Worm (Caenorhabditis elegans) whole organism, young adult: Measurements from ENCODE around the gene W02D7.5.
A peak's percentile ranks its signal among the peaks of the same experiment; 100 is the strongest.

ENCODE experiments used
- B0019.2 ChIP-seq: fragments of 200-800 bp; sonication (Bioruptor generic); conservative IDR thresholded peaks from 2 replicates; pipeline ENCODE4 v1.3.6; 2022; ENCODE audit warnings: missing genetic modification reagents, missing genetic modification characterization, missing compliant biosample characterization
- B0336.3 ChIP-seq: fragments of 200-800 bp; sonication (Bioruptor generic); IDR thresholded peaks from 2 replicates; pipeline ENCODE4 v1.3.6; 2022; ENCODE audit warnings: missing genetic modification characterization, missing compliant biosample characterization
- D2030.7 ChIP-seq: fragments of 200-800 bp; sonication (Bioruptor generic); IDR thresholded peaks from 2 replicates; pipeline ENCODE4 v1.3.6; 2022; ENCODE audit warnings: missing genetic modification reagents, missing genetic modification characterization, missing compliant biosample characterization
- F22D6.2 ChIP-seq: sonication (generic microtip); optimal IDR thresholded peaks from 2 replicates; lab custom pipeline; 2016; ENCODE audit warnings: mild to moderate bottlenecking, missing genetic modification characterization, missing compliant biosample characterization
- F57A8.1 ChIP-seq: fragments of 200-800 bp; sonication (Bioruptor generic); optimal IDR thresholded peaks from 2 replicates; lab custom pipeline; 2018; ENCODE audit warnings: mild to moderate bottlenecking, missing genetic modification characterization, moderate library complexity, missing compliant biosample characterization
- F57C9.4 ChIP-seq: sonication (generic microtip); optimal IDR thresholded peaks from 2 replicates; lab custom pipeline; 2017; ENCODE audit warnings: mild to moderate bottlenecking, missing genetic modification characterization, missing compliant biosample characterization
- Y53F4B.3 ChIP-seq: fragments of 200-800 bp; sonication (Bioruptor generic); IDR thresholded peaks from 2 replicates; pipeline ENCODE4 v1.3.6; 2022; ENCODE audit warnings: missing genetic modification reagents, missing genetic modification characterization, missing compliant biosample characterization
- Y79H2A.3 ChIP-seq: fragments of 200-800 bp; sonication (Bioruptor generic); conservative IDR thresholded peaks from 2 replicates; pipeline ENCODE4 v1.3.6; 2022; ENCODE audit warnings: missing genetic modification reagents, missing genetic modification characterization, missing compliant biosample characterization
- akir-1 ChIP-seq: fragments of 200-800 bp; sonication (Bioruptor generic); optimal IDR thresholded peaks from 2 replicates; lab custom pipeline; 2018; ENCODE audit warnings: mild to moderate bottlenecking, missing genetic modification characterization, moderate library complexity, missing compliant biosample characterization
- aptf-2 ChIP-seq: fragments of 200-800 bp; sonication (Bioruptor generic); conservative IDR thresholded peaks from 2 replicates; pipeline ENCODE4 v1.3.6; 2022; ENCODE audit warnings: missing genetic modification reagents, missing genetic modification characterization, missing compliant biosample characterization
- atf-7 ChIP-seq: sonication (generic microtip); optimal IDR thresholded peaks from 2 replicates; lab custom pipeline; 2017; ENCODE audit warnings: mild to moderate bottlenecking, missing genetic modification characterization, missing compliant biosample characterization
- athp-1 ChIP-seq: sonication (generic microtip); optimal IDR thresholded peaks from 2 replicates; lab custom pipeline; 2017; ENCODE audit warnings: mild to moderate bottlenecking, missing genetic modification characterization, missing compliant biosample characterization
- attf-3 ChIP-seq: fragments of 200-800 bp; sonication (Bioruptor generic); conservative IDR thresholded peaks from 2 replicates; pipeline ENCODE4 v1.3.6; 2022; ENCODE audit warnings: missing genetic modification reagents, missing genetic modification characterization, missing compliant biosample characterization
- attf-5 ChIP-seq: fragments of 200-800 bp; sonication (Bioruptor generic); optimal IDR thresholded peaks from 2 replicates; lab custom pipeline; 2018; ENCODE audit warnings: mild to moderate bottlenecking, missing genetic modification characterization, missing compliant biosample characterization
- attf-6 ChIP-seq: fragments of 200-800 bp; sonication (Bioruptor generic); IDR thresholded peaks from 2 replicates; pipeline ENCODE4 v1.3.6; 2022; ENCODE audit warnings: missing genetic modification reagents, missing genetic modification characterization, missing compliant biosample characterization
- cebp-2 ChIP-seq: fragments of 200-800 bp; sonication (Bioruptor generic); IDR thresholded peaks from 2 replicates; pipeline ENCODE4 v1.3.6; 2022; ENCODE audit warnings: missing genetic modification characterization, missing compliant biosample characterization
- ceh-40 ChIP-seq: fragments of 200-800 bp; sonication (Bioruptor generic); IDR thresholded peaks from 2 replicates; pipeline ENCODE4 v1.3.6; 2022; ENCODE audit warnings: missing genetic modification characterization, missing compliant biosample characterization
- ceh-58 ChIP-seq: fragments of 200-800 bp; sonication (Bioruptor generic); IDR thresholded peaks from 2 replicates; pipeline ENCODE4 v1.3.6; 2022; ENCODE audit warnings: missing genetic modification characterization, missing compliant biosample characterization
- dox-1 ChIP-seq: fragments of 200-800 bp; sonication (Bioruptor generic); IDR thresholded peaks from 2 replicates; pipeline ENCODE4 v1.3.6; 2022; ENCODE audit warnings: missing genetic modification reagents, missing genetic modification characterization, missing compliant biosample characterization
- dpl-1 ChIP-seq: fragments of 150-350 bp; optimal IDR thresholded peaks from 2 replicates; lab custom pipeline; 2014; ENCODE audit warnings: missing biosample characterization, missing genetic modification reagents, missing genetic modification characterization
- egl-44 ChIP-seq: fragments of 200-800 bp; sonication (Bioruptor generic); IDR thresholded peaks from 2 replicates; pipeline ENCODE4 v1.3.6; 2022; ENCODE audit warnings: missing genetic modification reagents, missing genetic modification characterization, missing compliant biosample characterization
- egrh-3 ChIP-seq: fragments of 200-800 bp; sonication (Bioruptor generic); IDR thresholded peaks from 2 replicates; pipeline ENCODE4 v1.3.6; 2022; ENCODE audit warnings: missing genetic modification reagents, missing genetic modification characterization, missing compliant biosample characterization
- him-1 ChIP-seq: sonication (generic microtip); optimal IDR thresholded peaks from 2 replicates; lab custom pipeline; 2016; ENCODE audit warnings: missing genotype, missing genetic modification reagents, missing genetic modification characterization, missing compliant biosample characterization
- hlh-12 ChIP-seq: sonication (generic microtip); optimal IDR thresholded peaks from 2 replicates; lab custom pipeline; 2016; ENCODE audit warnings: missing genetic modification characterization, missing compliant biosample characterization
- hsf-1 ChIP-seq: fragments of 200-800 bp; sonication (Bioruptor generic); IDR thresholded peaks from 2 replicates; pipeline ENCODE4 v1.3.6; 2022; ENCODE audit warnings: missing genetic modification reagents, missing genetic modification characterization, missing compliant biosample characterization
- lag-1 ChIP-seq: fragments of 200-800 bp; sonication (Bioruptor generic); IDR thresholded peaks from 2 replicates; pipeline ENCODE4 v1.3.6; 2022; ENCODE audit warnings: missing genetic modification reagents, missing genetic modification characterization, missing compliant biosample characterization
- let-607 ChIP-seq, 2 experiments: fragments of 200-800 bp in 1 of 2; sonication (Bioruptor generic) in 1 of 2; sonication (generic microtip) in 1 of 2; optimal IDR thresholded peaks; 2 replicates each; lab custom pipeline; 2016 to 2018; ENCODE audit warnings: mild to moderate bottlenecking in 2 of 2, missing compliant biosample characterization in 2 of 2, missing genetic modification characterization in 2 of 2, moderate library complexity in 2 of 2, missing genotype in 1 of 2
- lin-26 ChIP-seq: fragments of 200-800 bp; sonication (Bioruptor generic); IDR thresholded peaks from 2 replicates; pipeline ENCODE4 v1.3.6; 2022; ENCODE audit warnings: missing genetic modification reagents, missing genetic modification characterization, missing compliant biosample characterization
- lin-40 ChIP-seq: sonication (generic microtip); optimal IDR thresholded peaks from 2 replicates; lab custom pipeline; 2016; ENCODE audit warnings: missing genetic modification characterization, mild to moderate bottlenecking, missing compliant biosample characterization, missing genotype, missing genetic modification reagents
- lin-54 ChIP-seq: fragments of 200-800 bp; sonication (Bioruptor generic); optimal IDR thresholded peaks from 2 replicates; lab custom pipeline; 2018; ENCODE audit warnings: mild to moderate bottlenecking, missing genetic modification characterization, missing compliant biosample characterization
- lir-1 ChIP-seq: fragments of 200-800 bp; sonication (Bioruptor generic); conservative IDR thresholded peaks from 2 replicates; pipeline ENCODE4 v1.3.6; 2022; ENCODE audit warnings: missing genetic modification reagents, missing genetic modification characterization, missing compliant biosample characterization
- lsl-1 ChIP-seq: fragments of 200-800 bp; sonication (Bioruptor generic); optimal IDR thresholded peaks from 2 replicates; lab custom pipeline; 2018; ENCODE audit warnings: mild to moderate bottlenecking, missing genetic modification characterization, moderate library complexity, missing compliant biosample characterization
- lsy-27 ChIP-seq: sonication (generic microtip); optimal IDR thresholded peaks from 2 replicates; lab custom pipeline; 2017; ENCODE audit warnings: missing genetic modification characterization, mild to moderate bottlenecking, missing compliant biosample characterization, antibody characterized with exemption, missing genotype, borderline replicate concordance; ENCODE audit not compliant: insufficient read depth
- madf-6 ChIP-seq: fragments of 200-800 bp; sonication (Bioruptor generic); IDR thresholded peaks from 2 replicates; pipeline ENCODE4 v1.3.6; 2022; ENCODE audit warnings: missing genetic modification reagents, missing genetic modification characterization, missing compliant biosample characterization
- madf-8 ChIP-seq: fragments of 200-800 bp; sonication (Bioruptor generic); conservative IDR thresholded peaks from 2 replicates; pipeline ENCODE4 v1.3.6; 2022; ENCODE audit warnings: missing genetic modification reagents, missing genetic modification characterization, missing compliant biosample characterization
- mel-28 ChIP-seq: sonication (generic microtip); optimal IDR thresholded peaks from 2 replicates; lab custom pipeline; 2016; ENCODE audit warnings: borderline replicate concordance, mild to moderate bottlenecking, missing genetic modification characterization, missing compliant biosample characterization
- mxl-1 ChIP-seq: sonication (generic microtip); optimal IDR thresholded peaks from 2 replicates; lab custom pipeline; 2016; ENCODE audit warnings: missing genetic modification characterization, missing compliant biosample characterization
- nfyb-1 ChIP-seq: fragments of 200-800 bp; sonication (Bioruptor generic); IDR thresholded peaks from 2 replicates; pipeline ENCODE4 v1.3.6; 2022; ENCODE audit warnings: missing genetic modification reagents, missing genetic modification characterization, missing compliant biosample characterization
- nhr-179 ChIP-seq: sonication (generic microtip); optimal IDR thresholded peaks from 2 replicates; lab custom pipeline; 2016; ENCODE audit warnings: mild to moderate bottlenecking, missing genetic modification characterization, missing compliant biosample characterization
- repo-1 ChIP-seq: sonication (generic microtip); optimal IDR thresholded peaks from 2 replicates; lab custom pipeline; 2017; ENCODE audit warnings: mild to moderate bottlenecking, missing genetic modification characterization, missing compliant biosample characterization
- rpc-1 ChIP-seq, 2 experiments: fragments of 150-350 bp in 1 of 2; sonication (generic microtip) in 1 of 2; optimal IDR thresholded peaks; 2 replicates each; lab custom pipeline; 2014 to 2018; ENCODE audit warnings: missing biosample characterization in 1 of 2, missing genetic modification characterization in 1 of 2, missing genetic modification reagents in 1 of 2, missing genotype in 1 of 2
- sea-2 ChIP-seq: fragments of 200-800 bp; sonication (Bioruptor generic); IDR thresholded peaks from 2 replicates; pipeline ENCODE4 v1.3.6; 2022; ENCODE audit warnings: missing genetic modification characterization, missing compliant biosample characterization
- snpc-3.4 ChIP-seq: sonication (generic microtip); optimal IDR thresholded peaks from 2 replicates; lab custom pipeline; 2017; ENCODE audit warnings: missing genetic modification characterization, mild to moderate bottlenecking, missing compliant biosample characterization, antibody characterized with exemption, moderate library complexity, missing genotype, missing genetic modification reagents
- snpc-4 ChIP-seq, 5 experiments: fragments of 150-350 bp in 1 of 5; sonication (generic microtip) in 4 of 5; optimal IDR thresholded peaks; 2 replicates each; lab custom pipeline; 2014 to 2018; ENCODE audit warnings: missing genetic modification characterization in 5 of 5, missing biosample characterization in 3 of 5, antibody characterized with exemption in 2 of 5, mild to moderate bottlenecking in 2 of 5, missing compliant biosample characterization in 2 of 5, missing genotype in 2 of 5, moderate library complexity in 2 of 5, missing genetic modification reagents in 1 of 5
- tbp1 ChIP-seq: fragments of 200-800 bp; sonication (Bioruptor generic); optimal IDR thresholded peaks from 2 replicates; lab custom pipeline; 2018; ENCODE audit warnings: mild to moderate bottlenecking, missing genetic modification characterization, missing compliant biosample characterization
- ztf-18 ChIP-seq: sonication (generic microtip); optimal IDR thresholded peaks from 2 replicates; lab custom pipeline; 2016; ENCODE audit warnings: missing genotype, mild to moderate bottlenecking, missing genetic modification characterization, missing compliant biosample characterization
- ztf-22 ChIP-seq: fragments of 200-800 bp; sonication (Bioruptor generic); optimal IDR thresholded peaks from 2 replicates; lab custom pipeline; 2018; ENCODE audit warnings: mild to moderate bottlenecking, missing genetic modification characterization, moderate library complexity, missing compliant biosample characterization

The W02D7.5 gene

ce11 chrV:8300935-8301535 is 2.0 kb upstream of the W02D7.5 start, which contains the start of gene W02D7.6:
TSS of gene W02D7.6 (minus strand) at chrV:8301507.
- TF ChIP-seq let-607 (tag; optimal IDR thresholded peaks at IDR 0.05; lab: Kevin White, UChicago) (peak in 1 of 2 experiments; percentile 70), dox-1 (GFP tag; lab: Robert Waterston, UW) (peak; percentile 41; the same call in 1 of the 2 replicates), egl-44 (GFP tag; lab: Robert Waterston, UW) (no peak), madf-6 (peak; percentile 51), F57C9.4 (no peak), akir-1 (GFP tag; lab: Kevin White, UChicago) (no peak), ztf-22 (GFP tag; lab: Kevin White, UChicago) (no peak), atf-7 (tag; lab: Kevin White, UChicago) (no peak), athp-1 (tag; lab: Kevin White, UChicago) (peak; percentile 30), F22D6.2 (tag; lab: Kevin White, UChicago) (no peak), lir-1 (no peak), attf-6 (no peak), cebp-2 (GFP tag; lab: Robert Waterston, UW) (no peak), D2030.7 (0 out of 2 replicates have a peak, but pooled peaks have one; percentile 8), mxl-1 (peak; percentile 24), aptf-2 (no peak), B0336.3 (GFP tag; lab: Robert Waterston, UW) (peak; percentile 77), egrh-3 (GFP tag; lab: Robert Waterston, UW) (no peak), dpl-1 (no peak), lin-54 (GFP tag; lab: Kevin White, UChicago) (peak; percentile 39), him-1 (tag; lab: Kevin White, UChicago) (no peak), madf-8 (GFP tag; lab: Robert Waterston, UW) (no peak), ceh-40 (GFP tag; lab: Robert Waterston, UW) (0 out of 2 replicates have a peak, but pooled peaks have one; percentile 39), lsl-1 (GFP tag; lab: Kevin White, UChicago) (peak; percentile 27), F57A8.1 (no peak), ztf-18 (no peak), Y79H2A.3 (GFP tag; lab: Robert Waterston, UW) (no peak), rpc-1 (optimal IDR thresholded peaks at IDR 0.05; lab: Kevin White, UChicago) (no peak), rpc-1 (tag; optimal IDR thresholded peaks at IDR 0.05; lab: Kevin White, UChicago) (no peak), nfyb-1 (GFP tag; lab: Robert Waterston, UW) (no peak), mel-28 (no peak), lin-40 (tag; lab: Kevin White, UChicago) (no peak), lin-26 (GFP tag; lab: Robert Waterston, UW) (no peak), sea-2 (no peak), attf-5 (peak; percentile 7), snpc-3.4 (tag; lab: Kevin White, UChicago) (no peak), lag-1 (GFP tag; lab: Robert Waterston, UW) (no peak), lsy-27 (tag; lab: Kevin White, UChicago) (no peak), snpc-4 (GFP tag; optimal IDR thresholded peaks at IDR 0.05; lab: Kevin White, UChicago) (no peak), snpc-4 (tag; optimal IDR thresholded peaks at IDR 0.05; lab: Kevin White, UChicago) (peak in 1 of 4 experiments; percentile 54), ceh-58 (GFP tag; lab: Robert Waterston, UW) (no peak), nhr-179 (tag; lab: Kevin White, UChicago) (no peak), tbp1 (GFP tag; lab: Kevin White, UChicago) (peak; percentile 34), Y53F4B.3 (no peak), hsf-1 (peak; percentile 57; the same call in 1 of the 2 replicates), hlh-12 (no peak), repo-1 (tag; lab: Kevin White, UChicago) (no peak), attf-3 (GFP tag; lab: Robert Waterston, UW) (peak; percentile 41), B0019.2 (GFP tag; lab: Robert Waterston, UW) (no peak)
